Worm (Caenorhabditis elegans) whole organism, late embryonic: ENCODE measurements around the gene T23F6.5.

Experiments
- T23F11.4 ChIP-seq: fragments of 200-800 bp; sonication (Bioruptor generic); optimal IDR thresholded peaks from 2 replicates; lab custom pipeline; 2018; ENCODE audit warnings: mild to moderate bottlenecking, missing genetic modification characterization, missing compliant biosample characterization
- ceh-22 ChIP-seq: sonication (generic microtip); optimal IDR thresholded peaks from 2 replicates; lab custom pipeline; 2017; ENCODE audit warnings: missing biosample characterization, missing genetic modification characterization
- ceh-6 ChIP-seq: fragments of 200-800 bp; sonication (Bioruptor generic); optimal IDR thresholded peaks from 2 replicates; lab custom pipeline; 2018; ENCODE audit warnings: mild to moderate bottlenecking, missing genetic modification characterization, missing compliant biosample characterization
- ets-4 ChIP-seq: sonication (generic microtip); optimal IDR thresholded peaks from 2 replicates; lab custom pipeline; 2016; ENCODE audit warnings: missing genetic modification characterization, missing compliant biosample characterization
- eyg-1 ChIP-seq: sonication (generic microtip); optimal IDR thresholded peaks from 2 replicates; lab custom pipeline; 2016; ENCODE audit warnings: missing genotype, missing genetic modification characterization, missing compliant biosample characterization
- lin-11 ChIP-seq: fragments of 200-800 bp; sonication (Bioruptor generic); optimal IDR thresholded peaks from 2 replicates; lab custom pipeline; 2018; ENCODE audit warnings: mild to moderate bottlenecking, missing genetic modification characterization, missing compliant biosample characterization
- nfya-1 ChIP-seq: sonication (generic microtip); optimal IDR thresholded peaks from 2 replicates; lab custom pipeline; 2017; ENCODE audit warnings: missing genetic modification characterization, mild to moderate bottlenecking, missing compliant biosample characterization, antibody characterized with exemption, moderate library complexity
- nhr-11 ChIP-seq: fragments of 150-350 bp; optimal IDR thresholded peaks from 2 replicates; lab custom pipeline; 2014; ENCODE audit warnings: missing biosample characterization, missing genetic modification characterization
- pag-3 ChIP-seq: sonication (generic microtip); optimal IDR thresholded peaks from 2 replicates; lab custom pipeline; 2016; ENCODE audit warnings: missing compliant biosample characterization, missing genetic modification characterization, borderline replicate concordance
- pax-1 ChIP-seq: fragments of 150-350 bp; optimal IDR thresholded peaks from 2 replicates; lab custom pipeline; 2014; ENCODE audit warnings: missing biosample characterization, missing genetic modification characterization
- pha-4 ChIP-seq: fragments of 150-350 bp; optimal IDR thresholded peaks from 2 replicates; lab custom pipeline; 2018; ENCODE audit warnings: missing biosample characterization, missing genetic modification reagents, missing genetic modification characterization
- syd-9 ChIP-seq: sonication (generic microtip); optimal IDR thresholded peaks from 2 replicates; lab custom pipeline; 2016; ENCODE audit warnings: mild to moderate bottlenecking, missing genetic modification characterization, moderate library complexity, missing compliant biosample characterization
- tbx-2 ChIP-seq: sonication (generic microtip); optimal IDR thresholded peaks from 2 replicates; lab custom pipeline; 2016; ENCODE audit warnings: missing genetic modification characterization, missing compliant biosample characterization
- unc-55 ChIP-seq: sonication (generic microtip); optimal IDR thresholded peaks from 2 replicates; lab custom pipeline; 2017; ENCODE audit warnings: missing biosample characterization, missing genetic modification reagents, missing genetic modification characterization

DNA sequence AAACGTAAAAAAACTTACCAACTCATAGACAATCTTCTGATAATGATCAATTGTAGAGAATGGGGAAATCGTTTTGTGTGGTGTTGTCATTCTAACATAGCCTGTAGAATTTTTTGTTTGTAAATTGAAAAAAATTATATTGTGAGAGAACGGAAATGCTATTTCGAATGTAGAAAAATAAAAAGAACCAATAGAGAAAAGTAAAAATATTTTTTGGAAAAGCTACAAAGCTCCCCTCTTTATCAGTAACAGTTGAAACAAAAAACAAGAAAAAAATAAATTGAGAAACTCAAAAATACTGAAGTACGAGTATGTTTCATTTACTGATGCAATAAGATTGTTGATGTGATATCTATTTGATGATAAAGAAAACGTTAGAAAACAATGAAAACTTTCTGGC lies 29.7 kb downstream of the T23F6.5 start, which contains the start of gene C27D8.3:
- TF ChIP-seq nhr-11 (tag; lab: Kevin White, UChicago) (no peak), T23F11.4 (GFP tag; lab: Kevin White, UChicago) (no peak), unc-55 (GFP tag; lab: Kevin White, UChicago) (no peak), nfya-1 (no peak), ceh-6 (GFP tag; lab: Kevin White, UChicago) (no peak), pax-1 (tag; lab: Kevin White, UChicago) (no peak), tbx-2 (tag; lab: Kevin White, UChicago) (no peak), eyg-1 (tag; lab: Kevin White, UChicago) (no peak), pha-4 (tag; lab: Kevin White, UChicago) (no peak), ceh-22 (no peak), ets-4 (tag; lab: Kevin White, UChicago) (no peak), syd-9 (tag; lab: Kevin White, UChicago) (no peak), pag-3 (tag; lab: Kevin White, UChicago) (no peak), lin-11 (tag; lab: Kevin White, UChicago) (no peak)
